Fruit fly (Drosophila melanogaster) whole organism, embryonic: ENCODE data around the gene CG14252.

Experiments
- Adf1 ChIP-seq: fragments of 200-800 bp; sonication (Bioruptor generic); IDR thresholded peaks from 2 replicates; pipeline ENCODE4 v1.3.6; 2022; ENCODE audit warnings: missing biosample characterization, missing genetic modification characterization
- Atf-2 ChIP-seq: fragments of 200-800 bp; sonication (Bioruptor generic); optimal IDR thresholded peaks from 2 replicates; lab custom pipeline; 2016; ENCODE audit warnings: missing biosample characterization, missing genetic modification characterization
- CG11085 ChIP-seq: fragments of 200-800 bp; sonication (Bioruptor generic); IDR thresholded peaks from 2 replicates; pipeline ENCODE4 v1.3.6; 2022; ENCODE audit warnings: missing biosample characterization, missing genetic modification characterization
- CG12219 ChIP-seq: fragments of 200-800 bp; sonication (Bioruptor generic); optimal IDR thresholded peaks from 3 replicates; lab custom pipeline; 2018; ENCODE audit warnings: missing biosample characterization, mild to moderate bottlenecking, missing genetic modification characterization
- CG12659 ChIP-seq: fragments of 200-800 bp; sonication (Bioruptor generic); optimal IDR thresholded peaks from 3 replicates; lab custom pipeline; 2017; ENCODE audit warnings: mild to moderate bottlenecking, missing biosample characterization, missing genetic modification reagents, missing genetic modification characterization
- CG14050 ChIP-seq: fragments of 200-800 bp; sonication (Bioruptor generic); IDR thresholded peaks from 3 replicates; pipeline ENCODE4 v1.3.6; 2022; ENCODE audit warnings: missing biosample characterization, missing genetic modification characterization
- CG1603 ChIP-seq: fragments of 200-800 bp; sonication (Bioruptor generic); optimal IDR thresholded peaks from 2 replicates; lab custom pipeline; 2019; ENCODE audit warnings: missing biosample characterization, mild to moderate bottlenecking, missing genetic modification characterization, moderate library complexity
- CG16815 ChIP-seq: fragments of 200-800 bp; sonication (Bioruptor generic); optimal IDR thresholded peaks from 3 replicates; lab custom pipeline; 2017; ENCODE audit warnings: missing biosample characterization, mild to moderate bottlenecking, missing genetic modification characterization
- CG17802 ChIP-seq: fragments of 200-800 bp; sonication (Bioruptor generic); optimal IDR thresholded peaks from 2 replicates; lab custom pipeline; 2018; ENCODE audit warnings: missing biosample characterization, mild to moderate bottlenecking, missing genetic modification characterization, moderate library complexity
- CG18011 ChIP-seq: fragments of 200-800 bp; sonication (Bioruptor generic); optimal IDR thresholded peaks from 2 replicates; lab custom pipeline; 2017; ENCODE audit warnings: missing biosample characterization, missing genetic modification characterization, mild to moderate bottlenecking, moderate library complexity, missing genotype
- CG2116 ChIP-seq: fragments of 200-800 bp; sonication (Bioruptor generic); optimal IDR thresholded peaks from 3 replicates; lab custom pipeline; 2018; ENCODE audit warnings: missing biosample characterization, mild to moderate bottlenecking, missing genetic modification characterization
- CG3726 ChIP-seq: fragments of 200-800 bp; sonication (Bioruptor generic); IDR thresholded peaks from 3 replicates; pipeline ENCODE4, ENCODE4 v1.3.6; 2022; ENCODE audit warnings: missing biosample characterization, missing genetic modification characterization
- CG3838 ChIP-seq: fragments of 200-800 bp; sonication (Bioruptor generic); optimal IDR thresholded peaks from 3 replicates; lab custom pipeline; 2016; ENCODE audit warnings: missing biosample characterization, missing genetic modification characterization
- CG3995 ChIP-seq: fragments of 200-800 bp; sonication (Bioruptor generic); optimal IDR thresholded peaks from 3 replicates; lab custom pipeline; 2016; ENCODE audit warnings: missing biosample characterization, missing genetic modification characterization
- CG5180 ChIP-seq: fragments of 200-800 bp; sonication (Bioruptor generic); optimal IDR thresholded peaks from 3 replicates; lab custom pipeline; 2017; ENCODE audit warnings: missing biosample characterization, missing genetic modification characterization, mild to moderate bottlenecking, moderate library complexity, missing genetic modification reagents
- CG6175 ChIP-seq: fragments of 200-800 bp; sonication (Bioruptor generic); IDR thresholded peaks from 3 replicates; pipeline ENCODE4 v1.3.6; 2022; ENCODE audit warnings: missing biosample characterization, missing genetic modification characterization
- CG6254 ChIP-seq: fragments of 200-800 bp; sonication (Bioruptor generic); optimal IDR thresholded peaks from 3 replicates; lab custom pipeline; 2017; ENCODE audit warnings: mild to moderate bottlenecking, missing biosample characterization, missing genetic modification reagents, missing genetic modification characterization
- CG6272 ChIP-seq: fragments of 200-800 bp; sonication (Bioruptor generic); IDR thresholded peaks from 2 replicates; pipeline ENCODE4 v1.3.6; 2022; ENCODE audit warnings: missing biosample characterization, missing genetic modification characterization
- CG7839 ChIP-seq: fragments of 200-800 bp; sonication (Bioruptor generic); optimal IDR thresholded peaks from 3 replicates; lab custom pipeline; 2018; ENCODE audit warnings: missing biosample characterization, mild to moderate bottlenecking, missing genetic modification characterization, moderate library complexity
- CG8924 ChIP-seq: fragments of 200-800 bp; optimal IDR thresholded peaks from 3 replicates; lab custom pipeline; 2019; ENCODE audit warnings: missing biosample characterization, mild to moderate bottlenecking, missing genetic modification characterization, moderate library complexity
- CG9609 ChIP-seq: fragments of 200-800 bp; sonication (Bioruptor generic); optimal IDR thresholded peaks from 3 replicates; lab custom pipeline; 2016; ENCODE audit warnings: missing biosample characterization, missing genetic modification characterization
- Drgx ChIP-seq: fragments of 200-800 bp; sonication (Bioruptor generic); IDR thresholded peaks from 2 replicates; pipeline ENCODE4 v1.3.6; 2022; ENCODE audit warnings: missing biosample characterization, missing genetic modification characterization
- ERR ChIP-seq: fragments of 200-800 bp; sonication (Bioruptor generic); optimal IDR thresholded peaks from 2 replicates; lab custom pipeline; 2016; ENCODE audit warnings: missing biosample characterization, missing genetic modification characterization
- Ets65A ChIP-seq: fragments of 200-800 bp; sonication (Bioruptor generic); peaks from one replicate; lab custom pipeline; 2016; ENCODE audit warnings: missing biosample characterization, missing genetic modification characterization
- Fer2 ChIP-seq: fragments of 200-800 bp; sonication (Bioruptor generic); optimal IDR thresholded peaks from 2 replicates; lab custom pipeline; 2018; ENCODE audit warnings: missing biosample characterization, mild to moderate bottlenecking, missing genetic modification characterization, moderate library complexity
- H2.0 ChIP-seq: fragments of 200-800 bp; sonication (Bioruptor generic); IDR thresholded peaks from 2 replicates; pipeline ENCODE4 v1.3.6; 2022; ENCODE audit warnings: missing biosample characterization, missing genetic modification characterization
- Hey ChIP-seq: fragments of 200-800 bp; sonication (Bioruptor generic); optimal IDR thresholded peaks from 3 replicates; lab custom pipeline; 2018; ENCODE audit warnings: missing biosample characterization, mild to moderate bottlenecking, missing genetic modification characterization
- MBD-R2 ChIP-seq: fragments of 200-800 bp; sonication (Bioruptor generic); IDR thresholded peaks from 2 replicates; pipeline ENCODE4 v1.3.6; 2022; ENCODE audit warnings: missing biosample characterization, missing genetic modification characterization
- Mad ChIP-seq: fragments of 200-800 bp; sonication (Bioruptor generic); optimal IDR thresholded peaks from 2 replicates; lab custom pipeline; 2016; ENCODE audit warnings: missing biosample characterization, missing genetic modification characterization
- Mes4 ChIP-seq: fragments of 200-800 bp; sonication (Bioruptor generic); optimal IDR thresholded peaks from 2 replicates; lab custom pipeline; 2016; ENCODE audit warnings: missing biosample characterization, missing genetic modification characterization
- Mrtf ChIP-seq: fragments of 200-800 bp; sonication (Bioruptor generic); IDR thresholded peaks from 3 replicates; pipeline ENCODE4 v1.3.6; 2022; ENCODE audit warnings: missing biosample characterization, missing genetic modification characterization
- Myb ChIP-seq: fragments of 200-800 bp; sonication (Bioruptor generic); optimal IDR thresholded peaks from 2 replicates; lab custom pipeline; 2016; ENCODE audit warnings: missing biosample characterization, missing genetic modification characterization
- Oli ChIP-seq: fragments of 200-800 bp; sonication (Bioruptor generic); optimal IDR thresholded peaks from 2 replicates; lab custom pipeline; 2018; ENCODE audit warnings: missing biosample characterization, mild to moderate bottlenecking, missing genetic modification characterization, moderate library complexity
- az2 ChIP-seq: fragments of 200-800 bp; sonication (Bioruptor generic); optimal IDR thresholded peaks from 3 replicates; lab custom pipeline; 2016; ENCODE audit warnings: missing biosample characterization, missing genetic modification characterization
- bbx ChIP-seq: fragments of 200-800 bp; sonication (Bioruptor generic); IDR thresholded peaks from 2 replicates; pipeline ENCODE4 v1.3.6; 2022; ENCODE audit warnings: missing biosample characterization, missing genetic modification characterization; ENCODE audit not compliant: partially characterized antibody
- dimm ChIP-seq: fragments of 200-800 bp; sonication (Bioruptor generic); IDR thresholded peaks from 2 replicates; pipeline ENCODE4 v1.3.6; 2022; ENCODE audit warnings: missing biosample characterization, missing genetic modification characterization
- dmrt99B ChIP-seq: fragments of 200-800 bp; sonication (Bioruptor generic); optimal IDR thresholded peaks from 2 replicates; lab custom pipeline; 2018; ENCODE audit warnings: missing biosample characterization, mild to moderate bottlenecking, missing genetic modification characterization, moderate library complexity
- ems ChIP-seq: fragments of 200-800 bp; sonication (Bioruptor generic); optimal IDR thresholded peaks from 3 replicates; lab custom pipeline; 2016; ENCODE audit warnings: missing biosample characterization, missing genetic modification characterization
- ewg ChIP-seq: fragments of 200-800 bp; sonication (Bioruptor generic); optimal IDR thresholded peaks from 3 replicates; lab custom pipeline; 2017; ENCODE audit warnings: mild to moderate bottlenecking, missing biosample characterization, missing genetic modification reagents, missing genetic modification characterization
- fru ChIP-seq: fragments of >200 bp; optimal IDR thresholded peaks from 2 replicates; lab custom pipeline; 2017
- hth ChIP-seq: fragments of >200 bp; optimal IDR thresholded peaks from 2 replicates; lab custom pipeline; 2017; ENCODE audit warnings: inconsistent platforms
- lov ChIP-seq, 2 experiments: fragments of 200-800 bp in 1 of 2; fragments of >200 bp in 1 of 2; sonication (Bioruptor generic) in 1 of 2; IDR thresholded peaks in 1 of 2; optimal IDR thresholded peaks in 1 of 2; 2 replicates in 1 of 2; 3 replicates in 1 of 2; pipeline versions ENCODE4 v1.3.6 to Lab custom; 2017 to 2022; ENCODE audit warnings: missing biosample characterization in 1 of 2, missing genetic modification characterization in 1 of 2
- nau ChIP-seq: fragments of 200-800 bp; sonication (Bioruptor generic); optimal IDR thresholded peaks from 3 replicates; lab custom pipeline; 2017; ENCODE audit warnings: missing biosample characterization, mild to moderate bottlenecking, missing genetic modification characterization, missing genetic modification reagents
- pb ChIP-seq: fragments of 200-800 bp; sonication (Bioruptor generic); optimal IDR thresholded peaks from 3 replicates; lab custom pipeline; 2016; ENCODE audit warnings: missing biosample characterization, missing genetic modification characterization
- salm ChIP-seq: fragments of 200-800 bp; sonication (Bioruptor generic); optimal IDR thresholded peaks from 2 replicates; lab custom pipeline; 2018; ENCODE audit warnings: missing biosample characterization, mild to moderate bottlenecking, missing genetic modification characterization
- shn ChIP-seq: fragments of 200-800 bp; sonication (Bioruptor generic); optimal IDR thresholded peaks from 3 replicates; lab custom pipeline; 2016; ENCODE audit warnings: missing biosample characterization, missing genetic modification characterization
- sob ChIP-seq: fragments of 200-800 bp; sonication (Bioruptor generic); IDR thresholded peaks from 2 replicates; pipeline ENCODE4 v1.3.6; 2022; ENCODE audit warnings: missing biosample characterization, missing genetic modification characterization
- toy ChIP-seq: fragments of 200-800 bp; sonication (Bioruptor generic); IDR thresholded peaks from 2 replicates; pipeline ENCODE4 v1.3.6; 2022; ENCODE audit warnings: missing biosample characterization, missing genetic modification characterization
- tup ChIP-seq: fragments of 200-800 bp; sonication (Bioruptor generic); optimal IDR thresholded peaks from 2 replicates; lab custom pipeline; 2016; ENCODE audit warnings: missing biosample characterization, mild to moderate bottlenecking, missing genetic modification characterization, moderate library complexity
- zen2 ChIP-seq: fragments of 200-800 bp; sonication (Bioruptor generic); IDR thresholded peaks from 3 replicates; pipeline ENCODE4 v1.3.6; 2022; ENCODE audit warnings: missing biosample characterization, missing genetic modification characterization; ENCODE audit not compliant: partially characterized antibody

Gene CG14252

dm6 chr3R:26954020-26954672, 8.8 kb downstream of the CG14252 start (continued):
- TF ChIP-seq ems (GFP tag; lab: Kevin White, UChicago) (no peak), shn (GFP tag; lab: Kevin White, UChicago) (no peak), Atf-2 (GFP tag; lab: Kevin White, UChicago) (no peak), Ets65A (GFP tag; lab: Kevin White, UChicago) (peak; percentile 82), CG6175 (GFP tag; lab: Robert Waterston, UW) (peak; percentile 35; the same call in 1 of the 3 replicates), CG14050 (peak; percentile 78), CG9609 (no peak), dimm (GFP tag; lab: Robert Waterston, UW) (no peak), CG3838 (no peak), sob (GFP tag; lab: Robert Waterston, UW) (peak; percentile 74), toy (GFP tag; lab: Robert Waterston, UW) (no peak), Mes4 (GFP tag; lab: Kevin White, UChicago) (no peak), nau (GFP tag; lab: Kevin White, UChicago) (peak; percentile 48), CG8924 (tag; lab: Kevin White, UChicago) (peak; percentile 86), Mrtf (peak; percentile 71; the same call in 2 of the 3 replicates), CG12659 (GFP tag; lab: Kevin White, UChicago) (peak; percentile 43), CG18011 (GFP tag; lab: Kevin White, UChicago) (no peak), Fer2 (tag; lab: Kevin White, UChicago) (no peak), CG3726 (no peak), CG12219 (GFP tag; lab: Kevin White, UChicago) (peak; percentile 25), CG16815 (GFP tag; lab: Kevin White, UChicago) (peak; percentile 20), ERR (no peak), CG1603 (tag; lab: Kevin White, UChicago) (no peak), dmrt99B (tag; lab: Kevin White, UChicago) (peak; percentile 88), hth (lab: Kevin White, UChicago) (no peak), Myb (no peak), az2 (GFP tag; lab: Kevin White, UChicago) (peak; percentile 75), bbx (GFP tag; lab: Robert Waterston, UW) (no peak), CG7839 (tag; lab: Kevin White, UChicago) (peak; percentile 85), CG5180 (GFP tag; lab: Kevin White, UChicago) (no peak), Mad (GFP tag; lab: Kevin White, UChicago) (no peak), CG2116 (GFP tag; lab: Kevin White, UChicago) (no peak), zen2 (GFP tag; lab: Robert Waterston, UW) (no peak), Hey (tag; lab: Kevin White, UChicago) (no peak), Drgx (GFP tag; lab: Robert Waterston, UW) (peak; percentile 96), H2.0 (GFP tag; lab: Robert Waterston, UW) (peak; percentile 81), Oli (tag; lab: Kevin White, UChicago) (peak; percentile 74), ewg (GFP tag; lab: Kevin White, UChicago) (peak; percentile 66), tup (no peak), CG3995 (GFP tag; lab: Kevin White, UChicago) (no peak), MBD-R2 (GFP tag; lab: Robert Waterston, UW) (peak; percentile 20; the same call in 1 of the 2 replicates), lov (optimal IDR thresholded peaks at IDR 0.05; lab: Kevin White, UChicago) (no peak), lov (GFP tag; IDR thresholded peaks at IDR 0.05; lab: Robert Waterston, UW) (peak; percentile 68; the same call in 1 of the 3 replicates), salm (tag; lab: Kevin White, UChicago) (peak; percentile 65), pb (peak; percentile 1), CG17802 (tag; lab: Kevin White, UChicago) (peak; percentile 44), Adf1 (GFP tag; lab: Robert Waterston, UW) (0 out of 2 replicates have a peak, but pooled peaks have one; percentile 11), fru (lab: Kevin White, UChicago) (no peak), CG6272 (GFP tag; lab: Robert Waterston, UW) (peak; percentile 68), CG11085 (GFP tag; lab: Robert Waterston, UW) (peak; percentile 61; the same call in 1 of the 2 replicates), CG6254 (peak; percentile 32)
